Fruit fly (Drosophila melanogaster): ENCODE results near the gene CG34278.

CG34278 gene

dm6 chr3R:17115668-17116067 lies 4.6 kb upstream of the CG34278 start:
- TF ChIP-seq CG8478 (optimal IDR thresholded peaks at IDR 0.05) (no peak), CTCF (optimal IDR thresholded peaks at IDR 0.05) (no peak)

- TF ChIP-seq CTCF (optimal IDR thresholded peaks at IDR 0.05): no peak
- TF ChIP-seq CG8478 (optimal IDR thresholded peaks at IDR 0.05): no peak
Observed at dm6 chr3R:17116231-17116630, 4.0 kb upstream of the CG34278 start.

dm6 chr3R:17117607-17118327 lies 2.5 kb upstream of the CG34278 start:
- no peak for TF ChIP-seq CG8478 (optimal IDR thresholded peaks at IDR 0.05)
- TF ChIP-seq CTCF (optimal IDR thresholded peaks at IDR 0.05): no peak

dm6 chr3R:17118917-17119378 lies 1.3 kb upstream of the CG34278 start:
- no peak for TF ChIP-seq CTCF (optimal IDR thresholded peaks at IDR 0.05)
- no peak for TF ChIP-seq CG8478 (optimal IDR thresholded peaks at IDR 0.05)

- TF ChIP-seq CG8478 (optimal IDR thresholded peaks at IDR 0.05): no peak
Observed at dm6 chr3R:17121277-17121676, 1.0 kb downstream of the CG34278 start, which contains the start of gene CG42779. TSS of gene CG42779 (plus strand) at chr3R:17121577.

dm6 chr3R:17122796-17123504 lies 2.7 kb downstream of the CG34278 start:
- TF ChIP-seq CTCF (optimal IDR thresholded peaks at IDR 0.05) (no peak), CG8478 (optimal IDR thresholded peaks at IDR 0.05) (no peak)

- no peak for TF ChIP-seq CG8478 (optimal IDR thresholded peaks at IDR 0.05)
- TF ChIP-seq CTCF (optimal IDR thresholded peaks at IDR 0.05): no peak
Observed at dm6 chr3R:17124177-17124576, 3.9 kb downstream of the CG34278 start, which contains the start of gene CG45079. TSS of gene CG45079 (plus strand) at chr3R:17124477.

dm6 chr3R:17125339-17126044 lies 5.2 kb downstream of the CG34278 start, which contains the start of gene cher:
TSS of gene cher (minus strand) at chr3R:17125389.
- TF ChIP-seq CG8478 (optimal IDR thresholded peaks at IDR 0.05) (no peak), CTCF (optimal IDR thresholded peaks at IDR 0.05) (no peak)

- TF ChIP-seq CTCF (optimal IDR thresholded peaks at IDR 0.05) (no peak), CG8478 (optimal IDR thresholded peaks at IDR 0.05) (no peak)
Observed at dm6 chr3R:17126838-17127237, 6.6 kb downstream of the CG34278 start, which contains the start of the genes CG17477 and CG31269. TSS of gene CG17477 (minus strand) at chr3R:17126938. TSS of gene CG31269 (plus strand) at chr3R:17127126.

- TF ChIP-seq CG8478 (optimal IDR thresholded peaks at IDR 0.05): no peak
- TF ChIP-seq CTCF (optimal IDR thresholded peaks at IDR 0.05): no peak
Observed at dm6 chr3R:17127912-17128311, 7.6 kb downstream of the CG34278 start, which contains the start of gene CG31265. TSS of gene CG31265 (plus strand) at chr3R:17128212.

dm6 chr3R:17130326-17130725 lies 10.1 kb downstream of the CG34278 start, which contains the start of gene CG17475:
TSS of gene CG17475 (minus strand) at chr3R:17130426.
- TF ChIP-seq CTCF (optimal IDR thresholded peaks at IDR 0.05) (no peak), CG8478 (optimal IDR thresholded peaks at IDR 0.05) (no peak)

- TF ChIP-seq CG8478 (optimal IDR thresholded peaks at IDR 0.05): no peak
- TF ChIP-seq CTCF (optimal IDR thresholded peaks at IDR 0.05): no peak
Observed at dm6 chr3R:17132098-17132712, 11.9 kb downstream of the CG34278 start, which contains the start of the genes CG4053 and CG31266. TSS of gene CG4053 (minus strand) at chr3R:17132198. TSS of gene CG31266 (plus strand) at chr3R:17132662.

- no peak for TF ChIP-seq CG8478 (optimal IDR thresholded peaks at IDR 0.05)
- TF ChIP-seq CTCF (optimal IDR thresholded peaks at IDR 0.05): no peak
Observed at dm6 chr3R:17133897-17134296, 13.6 kb downstream of the CG34278 start, which contains the start of gene CG31267. TSS of gene CG31267 (plus strand) at chr3R:17134197.

dm6 chr3R:17135747-17136146 lies 15.5 kb downstream of the CG34278 start, which contains the start of gene CG5246:
TSS of gene CG5246 (plus strand) at chr3R:17136111.
- TF ChIP-seq CG8478 (optimal IDR thresholded peaks at IDR 0.05): no peak
- no peak for TF ChIP-seq CTCF (optimal IDR thresholded peaks at IDR 0.05)

Data from S2 (cell line).